Worm (Caenorhabditis elegans) whole organism, late embryonic: ENCODE data around the gene ptr-25.
"Not testable (repeated sequence)": the region's sequence is repeated elsewhere in the genome, so short reads cannot be mapped to it uniquely, and the experiment has no call there.

Source experiments
- F13H6.1 ChIP-seq: sonication (generic microtip); optimal IDR thresholded peaks from 2 replicates; lab custom pipeline; 2016; ENCODE audit warnings: missing genetic modification characterization, missing compliant biosample characterization
- K02D7.2 ChIP-seq: sonication (generic microtip); optimal IDR thresholded peaks from 2 replicates; lab custom pipeline; 2017; ENCODE audit warnings: mild to moderate bottlenecking, missing genetic modification characterization, missing compliant biosample characterization
- K09A11.1 ChIP-seq: sonication (generic microtip); optimal IDR thresholded peaks from 2 replicates; lab custom pipeline; 2017; ENCODE audit warnings: antibody characterized with exemption, mild to moderate bottlenecking, missing genetic modification characterization, missing compliant biosample characterization; ENCODE audit not compliant: insufficient read depth
- Y22D7AL.16 ChIP-seq: sonication (generic microtip); optimal IDR thresholded peaks from 2 replicates; lab custom pipeline; 2016; ENCODE audit warnings: missing genetic modification characterization, missing compliant biosample characterization
- ama-1 ChIP-seq: fragments of 150-350 bp; optimal IDR thresholded peaks from 2 replicates; lab custom pipeline; 2014
- ceh-18 ChIP-seq: sonication (generic microtip); optimal IDR thresholded peaks from 2 replicates; lab custom pipeline; 2016; ENCODE audit warnings: missing genetic modification characterization, missing compliant biosample characterization
- ceh-30 ChIP-seq: fragments of 150-350 bp; optimal IDR thresholded peaks from 2 replicates; lab custom pipeline; 2014; ENCODE audit warnings: missing biosample characterization, missing genetic modification characterization
- ceh-34 ChIP-seq: sonication (generic microtip); optimal IDR thresholded peaks from 2 replicates; lab custom pipeline; 2016; ENCODE audit warnings: mild to moderate bottlenecking, missing genetic modification characterization, missing compliant biosample characterization
- ceh-45 ChIP-seq: fragments of 200-800 bp; sonication (Bioruptor generic); IDR thresholded peaks from 2 replicates; pipeline ENCODE4 v1.3.6; 2022; ENCODE audit warnings: missing genetic modification reagents, missing genetic modification characterization, missing compliant biosample characterization
- ceh-48 ChIP-seq: sonication (generic microtip); optimal IDR thresholded peaks from 2 replicates; lab custom pipeline; 2016; ENCODE audit warnings: missing genetic modification characterization, inconsistent platforms, missing compliant biosample characterization
- ceh-6 ChIP-seq: fragments of 200-800 bp; sonication (Bioruptor generic); optimal IDR thresholded peaks from 2 replicates; lab custom pipeline; 2018; ENCODE audit warnings: mild to moderate bottlenecking, missing genetic modification characterization, missing compliant biosample characterization
- dmd-4 ChIP-seq: sonication (generic microtip); optimal IDR thresholded peaks from 2 replicates; lab custom pipeline; 2016; ENCODE audit warnings: borderline replicate concordance, missing genetic modification characterization, missing compliant biosample characterization
- elt-4 ChIP-seq: sonication (generic microtip); optimal IDR thresholded peaks from 2 replicates; lab custom pipeline; 2016; ENCODE audit warnings: missing genetic modification characterization, missing compliant biosample characterization
- eyg-1 ChIP-seq: sonication (generic microtip); optimal IDR thresholded peaks from 2 replicates; lab custom pipeline; 2016; ENCODE audit warnings: missing genotype, missing genetic modification characterization, missing compliant biosample characterization
- fax-1 ChIP-seq: sonication (generic microtip); optimal IDR thresholded peaks from 2 replicates; lab custom pipeline; 2016; ENCODE audit warnings: missing genotype, missing genetic modification characterization, missing compliant biosample characterization
- fkh-10 ChIP-seq: fragments of 150-350 bp; optimal IDR thresholded peaks from 2 replicates; lab custom pipeline; 2014; ENCODE audit warnings: missing biosample characterization, missing genetic modification reagents, missing genetic modification characterization
- fkh-6 ChIP-seq: sonication (generic microtip); optimal IDR thresholded peaks from 2 replicates; lab custom pipeline; 2016; ENCODE audit warnings: missing genetic modification characterization, missing compliant biosample characterization
- gmeb-2 ChIP-seq: sonication (generic microtip); optimal IDR thresholded peaks from 2 replicates; lab custom pipeline; 2016; ENCODE audit warnings: missing genetic modification characterization, inconsistent platforms, missing compliant biosample characterization
- hlh-13 ChIP-seq: fragments of 200-800 bp; sonication (Bioruptor generic); optimal IDR thresholded peaks from 2 replicates; lab custom pipeline; 2018; ENCODE audit warnings: mild to moderate bottlenecking, missing genetic modification characterization, missing compliant biosample characterization
- hlh-15 ChIP-seq: sonication (generic microtip); optimal IDR thresholded peaks from 2 replicates; lab custom pipeline; 2016; ENCODE audit warnings: missing genetic modification characterization, missing compliant biosample characterization
- nfya-1 ChIP-seq: sonication (generic microtip); optimal IDR thresholded peaks from 2 replicates; lab custom pipeline; 2017; ENCODE audit warnings: missing genetic modification characterization, mild to moderate bottlenecking, missing compliant biosample characterization, antibody characterized with exemption, moderate library complexity
- nhr-232 ChIP-seq: sonication (generic microtip); optimal IDR thresholded peaks from 2 replicates; lab custom pipeline; 2016; ENCODE audit warnings: missing genetic modification characterization, missing compliant biosample characterization
- npax-4 ChIP-seq: sonication (generic microtip); optimal IDR thresholded peaks from 2 replicates; lab custom pipeline; 2016; ENCODE audit warnings: missing genetic modification characterization, missing compliant biosample characterization
- odd-2 ChIP-seq: sonication (generic microtip); optimal IDR thresholded peaks from 2 replicates; lab custom pipeline; 2017; ENCODE audit warnings: antibody characterized with exemption, mild to moderate bottlenecking, missing genetic modification characterization, missing compliant biosample characterization
- pag-3 ChIP-seq: sonication (generic microtip); optimal IDR thresholded peaks from 2 replicates; lab custom pipeline; 2016; ENCODE audit warnings: missing compliant biosample characterization, missing genetic modification characterization, borderline replicate concordance
- pax-1 ChIP-seq: fragments of 150-350 bp; optimal IDR thresholded peaks from 2 replicates; lab custom pipeline; 2014; ENCODE audit warnings: missing biosample characterization, missing genetic modification characterization
- pha-2 ChIP-seq: sonication (generic microtip); optimal IDR thresholded peaks from 2 replicates; lab custom pipeline; 2017; ENCODE audit warnings: mild to moderate bottlenecking, missing genetic modification characterization, missing compliant biosample characterization
- pha-4 ChIP-seq: fragments of 150-350 bp; optimal IDR thresholded peaks from 2 replicates; lab custom pipeline; 2018; ENCODE audit warnings: missing biosample characterization, missing genetic modification reagents, missing genetic modification characterization
- pqm-1 ChIP-seq: sonication (generic microtip); optimal IDR thresholded peaks from 2 replicates; lab custom pipeline; 2016; ENCODE audit warnings: missing genetic modification characterization, missing compliant biosample characterization
- pros-1 ChIP-seq: fragments of 150-350 bp; optimal IDR thresholded peaks from 2 replicates; lab custom pipeline; 2014; ENCODE audit warnings: missing biosample characterization, missing genetic modification reagents, missing genetic modification characterization
- ref-2 ChIP-seq: sonication (generic microtip); optimal IDR thresholded peaks from 2 replicates; lab custom pipeline; 2016; ENCODE audit warnings: missing genetic modification characterization, missing compliant biosample characterization
- sdc-2 ChIP-seq: sonication (generic microtip); optimal IDR thresholded peaks from 2 replicates; lab custom pipeline; 2016; ENCODE audit warnings: missing genotype, missing genetic modification characterization, missing compliant biosample characterization
- sox-2 ChIP-seq: fragments of 200-800 bp; sonication (Bioruptor generic); IDR thresholded peaks from 2 replicates; pipeline ENCODE4 v1.3.6; 2022; ENCODE audit warnings: missing genetic modification reagents, missing genetic modification characterization, missing compliant biosample characterization
- sox-4 ChIP-seq: sonication (generic microtip); optimal IDR thresholded peaks from 2 replicates; lab custom pipeline; 2017; ENCODE audit warnings: mild to moderate bottlenecking, missing genetic modification characterization, inconsistent platforms, missing compliant biosample characterization
- tbx-2 ChIP-seq: sonication (generic microtip); optimal IDR thresholded peaks from 2 replicates; lab custom pipeline; 2016; ENCODE audit warnings: missing genetic modification characterization, missing compliant biosample characterization
- tbx-7 ChIP-seq: sonication (generic microtip); optimal IDR thresholded peaks from 2 replicates; lab custom pipeline; 2016; ENCODE audit warnings: missing genotype, missing genetic modification characterization, missing compliant biosample characterization
- ttx-3 ChIP-seq: sonication (generic microtip); optimal IDR thresholded peaks from 2 replicates; lab custom pipeline; 2016; ENCODE audit warnings: missing genetic modification reagents, missing genetic modification characterization, missing compliant biosample characterization
- unc-3 ChIP-seq, 2 experiments: fragments of 200-800 bp in 1 of 2; sonication (Bioruptor generic) in 1 of 2; sonication (generic microtip) in 1 of 2; conservative IDR thresholded peaks in 1 of 2; optimal IDR thresholded peaks in 1 of 2; 2 replicates each; pipeline versions ENCODE4 v1.3.6 to Lab custom; 2016 to 2022; ENCODE audit warnings: missing compliant biosample characterization in 2 of 2, missing genetic modification characterization in 2 of 2, missing genetic modification reagents in 1 of 2
- unc-42 ChIP-seq: sonication (generic microtip); optimal IDR thresholded peaks from 2 replicates; lab custom pipeline; 2016; ENCODE audit warnings: missing genotype, missing genetic modification characterization, missing compliant biosample characterization
- unc-86 ChIP-seq: sonication (generic microtip); optimal IDR thresholded peaks from 2 replicates; lab custom pipeline; 2016; ENCODE audit warnings: missing genetic modification characterization, missing compliant biosample characterization
- zip-5 ChIP-seq: sonication (generic microtip); optimal IDR thresholded peaks from 2 replicates; lab custom pipeline; 2016; ENCODE audit warnings: missing genetic modification characterization, missing compliant biosample characterization

The ptr-25 gene

ce11 chrIII:10488052-10488451 lies at the start of gene ptr-25:
TSS of gene ptr-25 (plus strand) at chrIII:10488124.
- TF ChIP-seq dmd-4 (tag; lab: Kevin White, UChicago) (no peak), ttx-3 (no peak), fax-1 (tag; lab: Kevin White, UChicago) (no peak), pag-3 (no peak), tbx-7 (no peak), tbx-2 (tag; lab: Kevin White, UChicago) (no peak), unc-3 (GFP tag; conservative IDR thresholded peaks at IDR 0.05; lab: Robert Waterston, UW) (no peak), unc-3 (tag; optimal IDR thresholded peaks at IDR 0.05; lab: Kevin White, UChicago) (no peak), F13H6.1 (tag; lab: Kevin White, UChicago) (no peak), pax-1 (tag; lab: Kevin White, UChicago) (no peak), ceh-30 (tag; lab: Kevin White, UChicago) (no peak), unc-86 (tag; lab: Kevin White, UChicago) (no peak), K02D7.2 (tag; lab: Kevin White, UChicago) (no peak), hlh-13 (GFP tag; lab: Kevin White, UChicago) (no peak), pros-1 (no peak), pha-2 (tag; lab: Kevin White, UChicago) (no peak), pha-4 (tag; lab: Kevin White, UChicago) (no peak), zip-5 (tag; lab: Kevin White, UChicago) (no peak), nfya-1 (tag; lab: Kevin White, UChicago) (no peak), fkh-6 (tag; lab: Kevin White, UChicago) (no peak), sox-4 (no peak)

- not testable (repeated sequence) for TF ChIP-seq pha-2, fax-1, fkh-6 (tag; lab: Kevin White, UChicago)
Observed at ce11 chrIII:10438780-10439179, 49.1 kb upstream of the ptr-25 start, which contains the start of gene H04D03.6. TSS of gene H04D03.6 (minus strand) at chrIII:10438880.

ce11 chrIII:10442355-10443140 lies 45.4 kb upstream of the ptr-25 start, which contains the start of the genes H04D03.2 and ecps-2:
TSS of gene H04D03.2 (minus strand) at chrIII:10442405.
TSS of gene ecps-2 (plus strand) at chrIII:10443090.
- TF ChIP-seq unc-42 (tag; lab: Kevin White, UChicago) (no peak), ref-2 (tag; lab: Kevin White, UChicago) (no peak), eyg-1 (tag; lab: Kevin White, UChicago) (no peak), nhr-232 (tag; lab: Kevin White, UChicago) (no peak), ttx-3 (no peak), ceh-6 (GFP tag; lab: Kevin White, UChicago) (no peak), sdc-2 (tag; lab: Kevin White, UChicago) (no peak), fkh-6 (tag; lab: Kevin White, UChicago) (no peak), hlh-15 (no peak), fkh-10 (no peak), pag-3 (no peak), ceh-34 (tag; lab: Kevin White, UChicago) (no peak), ama-1 (lab: Kevin White, UChicago) (no peak)

- TF ChIP-seq ceh-45 (GFP tag; lab: Robert Waterston, UW) (no peak), hlh-13 (GFP tag; lab: Kevin White, UChicago) (no peak), npax-4 (tag; lab: Kevin White, UChicago) (no peak), unc-3 (GFP tag; conservative IDR thresholded peaks at IDR 0.05; lab: Robert Waterston, UW) (no peak), unc-3 (tag; optimal IDR thresholded peaks at IDR 0.05; lab: Kevin White, UChicago) (no peak), ceh-48 (no peak), Y22D7AL.16 (no peak), pqm-1 (tag; lab: Kevin White, UChicago) (no peak), ceh-18 (tag; lab: Kevin White, UChicago) (no peak), hlh-15 (no peak), odd-2 (tag; lab: Kevin White, UChicago) (no peak), gmeb-2 (tag; lab: Kevin White, UChicago) (no peak), K09A11.1 (tag; lab: Kevin White, UChicago) (no peak), sox-2 (GFP tag; lab: Robert Waterston, UW) (no peak), fkh-6 (tag; lab: Kevin White, UChicago) (no peak), elt-4 (tag; lab: Kevin White, UChicago) (no peak)
- TF ChIP-seq, all 69 proteins: peak for 0
Observed at ce11 chrIII:10446730-10447129, 41.2 kb upstream of the ptr-25 start, which contains the start of gene H04D03.7. TSS of gene H04D03.7 (minus strand) at chrIII:10446830.
